Fruit fly (Drosophila melanogaster): ENCODE measurements around the gene SamDC.
A peak's percentile ranks its signal among the peaks of the same experiment; 100 is the strongest.

SamDC gene

dm6 chr2L:10376276-10376675 lies 37.0 kb downstream of the SamDC start:
- TF ChIP-seq CG4496 (GFP tag; IDR thresholded peaks at IDR 0.05) (no peak), CG13204 (GFP tag; optimal IDR thresholded peaks at IDR 0.05) (no peak), EcR (GFP tag; optimal IDR thresholded peaks at IDR 0.05) (no peak), CG14655 (GFP tag; optimal IDR thresholded peaks at IDR 0.05) (no peak), CG8301 (tag; optimal IDR thresholded peaks at IDR 0.05) (no peak), CG8159 (tag; optimal IDR thresholded peaks at IDR 0.05) (no peak), CG34367 (tag; optimal IDR thresholded peaks at IDR 0.05) (no peak), Ets98B (GFP tag; IDR thresholded peaks at IDR 0.05) (no peak)

- TF ChIP-seq D1 (tag; optimal IDR thresholded peaks at IDR 0.05) (no peak), Snoo (tag; optimal IDR thresholded peaks at IDR 0.05) (no peak), CG9948 (tag; optimal IDR thresholded peaks at IDR 0.05) (no peak), Ets98B (GFP tag; IDR thresholded peaks at IDR 0.05) (no peak), CG15710 (tag; optimal IDR thresholded peaks at IDR 0.05) (no peak), CG32121 (GFP tag; IDR thresholded peaks at IDR 0.05) (no peak), CG13204 (GFP tag; optimal IDR thresholded peaks at IDR 0.05) (no peak), CG4496 (GFP tag; IDR thresholded peaks at IDR 0.05) (no peak), rn (GFP tag; IDR thresholded peaks at IDR 0.05) (no peak)
Measured at dm6 chr2L:10378631-10379030, 39.4 kb downstream of the SamDC start.

dm6 chr2L:10379865-10380264 lies 40.6 kb downstream of the SamDC start, which contains the start of gene gny:
Gene gny, plus strand, starts transcription at chr2L:10380103.
- no peak for TF ChIP-seq CG13204 (GFP tag; optimal IDR thresholded peaks at IDR 0.05)
- no peak for TF ChIP-seq CG9948 (tag; optimal IDR thresholded peaks at IDR 0.05)
- TF ChIP-seq CG15710 (tag; optimal IDR thresholded peaks at IDR 0.05) = no peak
- TF ChIP-seq Pif1B (GFP tag; optimal IDR thresholded peaks at IDR 0.05) = no peak
- TF ChIP-seq CG4496 (GFP tag; IDR thresholded peaks at IDR 0.05) = no peak
- no peak for TF ChIP-seq CG8301 (tag; optimal IDR thresholded peaks at IDR 0.05)
- TF ChIP-seq CG17806 (tag; optimal IDR thresholded peaks at IDR 0.05) = no peak
- no peak for TF ChIP-seq D1 (tag; optimal IDR thresholded peaks at IDR 0.05)
- no peak for TF ChIP-seq Pif1A (GFP tag; optimal IDR thresholded peaks at IDR 0.05)
- no peak for TF ChIP-seq CG34367 (tag; optimal IDR thresholded peaks at IDR 0.05)

DNA sequence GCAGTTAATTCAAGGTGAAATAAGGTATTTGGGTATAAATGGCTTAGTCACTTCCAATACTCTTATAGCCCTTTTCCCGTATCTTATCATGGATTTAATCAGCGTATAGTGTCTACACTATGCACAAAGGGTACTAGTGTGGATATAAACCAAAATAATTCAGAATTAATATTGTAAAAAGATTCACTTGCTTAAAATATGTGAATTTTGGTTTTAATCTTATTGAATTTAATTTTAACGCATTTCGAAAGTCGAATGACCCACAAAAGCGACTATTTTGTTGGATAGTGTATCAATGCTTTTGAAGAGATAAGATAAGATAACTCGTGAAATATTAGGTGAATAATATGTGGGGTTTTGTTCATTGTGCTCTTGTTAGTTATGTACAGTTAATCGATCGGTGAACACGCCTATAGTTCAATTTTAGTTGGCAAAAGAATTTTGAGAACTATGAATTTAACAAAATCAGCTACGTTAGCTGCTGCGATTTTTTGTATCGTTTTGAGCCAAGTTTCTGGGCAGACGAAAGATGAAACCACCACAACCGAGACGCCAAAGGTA lies 42.7 kb downstream of the SamDC start, which contains the start of gene CG5096:
Gene CG5096, plus strand, starts transcription at position 374 of the 561 bp plus-strand sequence.
- TF ChIP-seq gl (tag; optimal IDR thresholded peaks at IDR 0.05) (no peak), EcR (GFP tag; optimal IDR thresholded peaks at IDR 0.05) (no peak), Snoo (tag; optimal IDR thresholded peaks at IDR 0.05) (peak; percentile 54), Pif1A (GFP tag; optimal IDR thresholded peaks at IDR 0.05) (no peak), D1 (tag; optimal IDR thresholded peaks at IDR 0.05) (no peak), CG10348 (GFP tag; IDR thresholded peaks at IDR 0.05) (no peak), CG8301 (tag; optimal IDR thresholded peaks at IDR 0.05) (no peak), CG12605 (GFP tag; IDR thresholded peaks at IDR 0.05) (no peak), CG17806 (tag; optimal IDR thresholded peaks at IDR 0.05) (peak; percentile 60), CG32121 (GFP tag; IDR thresholded peaks at IDR 0.05) (peak; percentile 41; the same call in 1 of the 2 replicates), fd96Ca (GFP tag; IDR thresholded peaks at IDR 0.05) (no peak), CG9948 (tag; optimal IDR thresholded peaks at IDR 0.05) (peak; percentile 32), Ets98B (GFP tag; IDR thresholded peaks at IDR 0.05) (peak; percentile 37), CG15710 (tag; optimal IDR thresholded peaks at IDR 0.05) (peak; percentile 53), CG13204 (GFP tag; optimal IDR thresholded peaks at IDR 0.05) (no peak), rn (GFP tag; IDR thresholded peaks at IDR 0.05) (no peak), CG4496 (GFP tag; IDR thresholded peaks at IDR 0.05) (peak; percentile 72), CG14655 (GFP tag; optimal IDR thresholded peaks at IDR 0.05) (no peak), CG8159 (tag; optimal IDR thresholded peaks at IDR 0.05) (no peak), Pif1B (GFP tag; optimal IDR thresholded peaks at IDR 0.05) (no peak), CG34367 (tag; optimal IDR thresholded peaks at IDR 0.05) (peak; percentile 3)

- TF ChIP-seq rn (GFP tag; IDR thresholded peaks at IDR 0.05) (no peak), CG32121 (GFP tag; IDR thresholded peaks at IDR 0.05) (peak; percentile 45; the same call in 1 of the 2 replicates), CG10348 (GFP tag; IDR thresholded peaks at IDR 0.05) (no peak), CG8159 (tag; optimal IDR thresholded peaks at IDR 0.05) (peak; percentile 73), CG13204 (GFP tag; optimal IDR thresholded peaks at IDR 0.05) (no peak), CG8301 (tag; optimal IDR thresholded peaks at IDR 0.05) (peak; percentile 55), fd96Ca (GFP tag; IDR thresholded peaks at IDR 0.05) (no peak), D1 (tag; optimal IDR thresholded peaks at IDR 0.05) (no peak), Pif1A (GFP tag; optimal IDR thresholded peaks at IDR 0.05) (peak; percentile 39), EcR (GFP tag; optimal IDR thresholded peaks at IDR 0.05) (no peak), gl (tag; optimal IDR thresholded peaks at IDR 0.05) (no peak), CG12605 (GFP tag; IDR thresholded peaks at IDR 0.05) (no peak; the same call in 1 of the 2 replicates), CG14655 (GFP tag; optimal IDR thresholded peaks at IDR 0.05) (no peak), CG15710 (tag; optimal IDR thresholded peaks at IDR 0.05) (peak; percentile 61), CG4496 (GFP tag; IDR thresholded peaks at IDR 0.05) (peak; percentile 70; the same call in 2 of the 3 replicates), CG9948 (tag; optimal IDR thresholded peaks at IDR 0.05) (peak; percentile 71), Snoo (tag; optimal IDR thresholded peaks at IDR 0.05) (peak; percentile 62), CG17806 (tag; optimal IDR thresholded peaks at IDR 0.05) (peak; percentile 66), Ets98B (GFP tag; IDR thresholded peaks at IDR 0.05) (peak; percentile 46), CG34367 (tag; optimal IDR thresholded peaks at IDR 0.05) (peak; percentile 43), Pif1B (GFP tag; optimal IDR thresholded peaks at IDR 0.05) (no peak)
Measured at dm6 chr2L:10386208-10386805, 47.0 kb downstream of the SamDC start, which contains the start of the genes Cdk1 and mRpS7. Gene Cdk1, minus strand, starts transcription at chr2L:10386262. Gene mRpS7, plus strand, starts transcription at chr2L:10386662.

All from whole organism, pupa.